Worm (Caenorhabditis elegans): Measurements from ENCODE around the gene aass-1.
A peak's percentile ranks its signal among the peaks of the same experiment; 100 is the strongest.

DNA sequence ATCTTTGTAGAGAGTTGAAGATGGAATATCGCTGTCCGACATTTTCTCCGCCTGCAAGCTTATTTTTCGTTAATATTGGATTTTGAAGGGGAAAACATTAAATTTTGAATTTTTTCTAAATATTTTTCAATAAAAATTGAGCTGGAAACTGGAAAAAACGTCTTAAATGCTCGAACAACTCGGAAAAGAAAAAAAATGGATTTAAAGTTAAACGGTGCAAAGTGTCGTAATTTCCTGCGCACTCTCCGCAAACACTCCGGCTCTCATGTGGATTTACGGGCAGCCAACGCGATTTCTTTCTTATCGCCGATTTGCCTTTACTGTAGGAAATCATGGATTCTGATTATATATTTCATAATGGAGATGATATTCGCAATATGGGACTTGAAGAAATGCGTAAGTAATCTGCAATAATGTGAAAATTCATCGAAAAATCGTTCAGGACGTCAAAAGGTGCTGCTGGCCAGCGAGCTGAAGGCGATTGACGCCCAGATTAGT, 4.6 kb upstream of the aass-1 start, which contains the start of the genes fnta-1 and cogc-8:
- peak; percentile 15 for TF ChIP-seq attf-5 (GFP tag; optimal IDR thresholded peaks at IDR 0.05)
- peak; percentile 2 for TF ChIP-seq snpc-1.3 (tag; optimal IDR thresholded peaks at IDR 0.05; ENCODE audit: insufficient read depth)
- TF ChIP-seq dox-1 (GFP tag; IDR thresholded peaks at IDR 0.05) = no peak
- no peak for TF ChIP-seq lin-26 (GFP tag; IDR thresholded peaks at IDR 0.05)
- TF ChIP-seq lsl-1 (GFP tag; optimal IDR thresholded peaks at IDR 0.05) = peak; percentile 10
- TF ChIP-seq F33H1.4 (GFP tag; IDR thresholded peaks at IDR 0.05) = no peak
- no peak for TF ChIP-seq ceh-40 (GFP tag; IDR thresholded peaks at IDR 0.05)
- no peak for TF ChIP-seq snpc-1.1 (tag; optimal IDR thresholded peaks at IDR 0.05; ENCODE audit: insufficient read depth)
- no peak for TF ChIP-seq hlh-26 (GFP tag; conservative IDR thresholded peaks at IDR 0.05)
- no peak for TF ChIP-seq Y56A3A.18 (GFP tag; IDR thresholded peaks at IDR 0.05)
